Fruit fly (Drosophila melanogaster) whole organism, embryonic: ENCODE measurements around the gene CG6398.

Source experiments
- B-H2 ChIP-seq: fragments of 200-800 bp; sonication (Bioruptor generic); optimal IDR thresholded peaks from 2 replicates; lab custom pipeline; 2018; ENCODE audit warnings: missing biosample characterization, mild to moderate bottlenecking, missing genetic modification characterization
- CG2120 ChIP-seq: fragments of 200-800 bp; sonication (Bioruptor generic); optimal IDR thresholded peaks from 3 replicates; lab custom pipeline; 2016; ENCODE audit warnings: missing biosample characterization, missing genetic modification characterization
- CG32772 ChIP-seq: fragments of 200-800 bp; sonication (Bioruptor generic); IDR thresholded peaks from 2 replicates; pipeline ENCODE4 v1.3.6; 2022; ENCODE audit warnings: missing biosample characterization, missing genetic modification characterization
- CG34376 ChIP-seq: fragments of 200-800 bp; sonication (Bioruptor generic); optimal IDR thresholded peaks from 2 replicates; lab custom pipeline; 2018; ENCODE audit warnings: missing biosample characterization, mild to moderate bottlenecking, missing genetic modification characterization
- CG5953 ChIP-seq: fragments of 200-800 bp; sonication (Bioruptor generic); IDR thresholded peaks from 2 replicates; pipeline ENCODE4 v1.3.6; 2022; ENCODE audit warnings: missing biosample characterization, missing genetic modification characterization
- Gsc ChIP-seq: fragments of 200-800 bp; sonication (Bioruptor generic); IDR thresholded peaks from 2 replicates; pipeline ENCODE4 v1.3.6; 2022; ENCODE audit warnings: missing biosample characterization, missing genetic modification characterization
- Jarid2 ChIP-seq: fragments of 200-800 bp; sonication (Bioruptor generic); optimal IDR thresholded peaks from 3 replicates; lab custom pipeline; 2017; ENCODE audit warnings: mild to moderate bottlenecking, missing biosample characterization, missing genetic modification reagents, missing genetic modification characterization
- MBD-R2 ChIP-seq: fragments of 200-800 bp; sonication (Bioruptor generic); IDR thresholded peaks from 2 replicates; pipeline ENCODE4 v1.3.6; 2022; ENCODE audit warnings: missing biosample characterization, missing genetic modification characterization
- Mad ChIP-seq: fragments of 200-800 bp; sonication (Bioruptor generic); optimal IDR thresholded peaks from 2 replicates; lab custom pipeline; 2016; ENCODE audit warnings: missing biosample characterization, missing genetic modification characterization
- dimm ChIP-seq: fragments of 200-800 bp; sonication (Bioruptor generic); IDR thresholded peaks from 2 replicates; pipeline ENCODE4 v1.3.6; 2022; ENCODE audit warnings: missing biosample characterization, missing genetic modification characterization
- lmd ChIP-seq: fragments of 200-800 bp; sonication (Bioruptor generic); IDR thresholded peaks from 2 replicates; pipeline ENCODE4 v1.3.6; 2022; ENCODE audit warnings: missing biosample characterization, missing genetic modification characterization
- twi ChIP-seq: fragments of 200-800 bp; optimal IDR thresholded peaks from 2 replicates; lab custom pipeline; 2019; ENCODE audit warnings: missing biosample characterization, mild to moderate bottlenecking, missing genetic modification characterization, moderate library complexity
- unc-4 ChIP-seq: fragments of 200-800 bp; sonication (Bioruptor generic); IDR thresholded peaks from 2 replicates; pipeline ENCODE4 v1.3.6; 2022; ENCODE audit warnings: missing biosample characterization, missing genetic modification characterization; ENCODE audit not compliant: partially characterized antibody

DNA sequence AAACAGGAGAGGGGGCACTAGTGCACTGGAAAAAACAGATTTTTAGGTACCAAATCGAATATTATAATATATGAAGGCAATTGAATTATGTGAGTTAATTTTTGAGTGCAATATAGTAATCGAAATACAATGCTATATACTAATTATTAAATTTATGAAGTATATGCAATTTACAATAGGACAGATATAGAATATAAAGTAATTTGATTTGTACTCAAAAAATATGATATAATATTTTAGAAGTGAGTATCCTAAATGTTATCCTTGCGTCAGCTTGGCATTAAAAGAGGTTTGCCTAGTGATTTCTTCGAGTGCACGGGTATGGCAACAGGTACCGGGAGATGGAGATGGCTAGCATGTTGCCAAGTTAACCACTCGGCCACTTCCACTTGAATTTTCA, 23.7 kb upstream of the CG6398 start:
- TF ChIP-seq lmd (GFP tag; lab: Robert Waterston, UW): no peak
- TF ChIP-seq unc-4 (GFP tag; lab: Robert Waterston, UW): no peak
- no peak for TF ChIP-seq CG5953 (GFP tag; lab: Robert Waterston, UW)
- no peak for TF ChIP-seq CG2120
- no peak for TF ChIP-seq Jarid2
- no peak for TF ChIP-seq twi
- TF ChIP-seq CG32772 (GFP tag; lab: Robert Waterston, UW): no peak
- TF ChIP-seq CG34376 (GFP tag; lab: Kevin White, UChicago): no peak
- TF ChIP-seq MBD-R2 (GFP tag; lab: Robert Waterston, UW): no peak
- no peak for TF ChIP-seq dimm
- no peak for TF ChIP-seq Mad (GFP tag; lab: Kevin White, UChicago)
- no peak for TF ChIP-seq B-H2 (GFP tag; lab: Kevin White, UChicago)
- TF ChIP-seq Gsc (GFP tag; lab: Robert Waterston, UW): no peak
